Fruit fly (Drosophila melanogaster): Measurements from ENCODE around the gene Atg101.

- TF ChIP-seq Clk (GFP tag; optimal IDR thresholded peaks at IDR 0.05) (no peak), CG11617 (GFP tag; optimal IDR thresholded peaks at IDR 0.05) (no peak)
These were observed 11.8 kb upstream of the Atg101 start for dm6 chrX:18779662-18780061.

All from whole organism, adult.